Worm (Caenorhabditis elegans) whole organism, early embryonic: ENCODE results near the gene C01C4.3.

Experiments
- F13C5.2 ChIP-seq: sonication (generic microtip); optimal IDR thresholded peaks from 2 replicates; lab custom pipeline; 2017; ENCODE audit warnings: mild to moderate bottlenecking, missing genetic modification characterization, inconsistent platforms, missing compliant biosample characterization
- ama-1 ChIP-seq: fragments of 150-350 bp; optimal IDR thresholded peaks from 2 replicates; lab custom pipeline; 2014
- ceh-36 ChIP-seq: sonication (generic microtip); optimal IDR thresholded peaks from 2 replicates; lab custom pipeline; 2016; ENCODE audit warnings: missing genetic modification characterization, inconsistent platforms, missing compliant biosample characterization
- pes-1 ChIP-seq: fragments of 200-800 bp; sonication (Bioruptor generic); IDR thresholded peaks from 2 replicates; pipeline ENCODE4 v1.3.6; 2022; ENCODE audit warnings: missing genetic modification reagents, missing genetic modification characterization, missing compliant biosample characterization
- sea-1 ChIP-seq: fragments of 200-800 bp; sonication (Bioruptor generic); conservative IDR thresholded peaks from 2 replicates; pipeline ENCODE4 v1.3.6; 2022; ENCODE audit warnings: missing genetic modification characterization, missing compliant biosample characterization
- tbx-11 ChIP-seq: fragments of 200-800 bp; sonication (Bioruptor generic); IDR thresholded peaks from 2 replicates; pipeline ENCODE4 v1.3.6; 2022; ENCODE audit warnings: missing genetic modification characterization, missing compliant biosample characterization

DNA sequence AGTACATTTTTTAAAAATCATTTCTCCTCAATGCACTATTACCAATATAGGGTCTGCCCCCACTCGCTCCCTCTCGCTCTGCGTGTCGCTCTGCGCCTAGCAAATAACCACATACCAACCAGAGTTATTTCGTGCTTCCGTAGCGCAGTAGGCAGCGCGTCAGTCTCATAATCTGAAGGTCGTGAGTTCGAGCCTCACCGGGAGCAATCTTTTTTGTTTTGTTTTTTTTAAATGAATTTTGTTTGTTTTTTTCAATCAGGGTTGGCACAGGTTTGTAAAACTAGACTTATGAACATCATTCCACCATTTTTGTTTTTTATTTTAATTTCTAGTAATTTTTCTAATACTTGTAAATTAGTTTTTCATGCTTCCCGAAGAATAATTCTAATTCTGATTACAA, 920 bp downstream of the C01C4.3 start:
- TF ChIP-seq ama-1 (lab: Kevin White, UChicago) (no peak), ceh-36 (tag; lab: Kevin White, UChicago) (peak; percentile 91), pes-1 (GFP tag; lab: Robert Waterston, UW) (peak; percentile 95), sea-1 (GFP tag; lab: Robert Waterston, UW) (peak; percentile 88), tbx-11 (peak; percentile 92), F13C5.2 (tag; lab: Kevin White, UChicago) (peak; percentile 96)
